Fruit fly (Drosophila melanogaster): ENCODE data around the gene Syx1A.

DNA sequence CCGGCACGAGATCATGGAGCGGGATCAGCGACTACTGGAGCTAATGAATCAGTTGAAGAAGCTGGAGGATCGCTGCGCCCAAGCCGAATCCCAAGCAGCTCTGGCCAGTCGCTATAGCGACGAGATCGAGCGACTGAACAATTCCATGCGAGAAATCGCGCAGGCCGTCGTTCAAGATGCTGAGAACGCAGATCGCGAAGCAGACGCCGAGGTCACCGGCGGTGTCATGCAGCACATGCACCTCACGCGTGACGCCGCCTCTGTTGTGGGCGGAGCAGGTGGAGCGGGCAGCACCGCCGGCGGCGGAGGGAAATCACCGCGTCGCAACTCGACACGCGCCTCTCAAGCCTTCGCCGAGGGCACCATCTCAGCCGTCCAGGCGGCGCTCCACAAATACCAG is 16.1 kb upstream of the Syx1A start:
- TF ChIP-seq CrebA (GFP tag; optimal IDR thresholded peaks at IDR 0.05; ENCODE audit: borderline replicate concordance) (no peak), dl (GFP tag; optimal IDR thresholded peaks at IDR 0.05; ENCODE audit: insufficient read depth in 1 of 2, partially characterized antibody in 2 of 2) (no peak), fru (GFP tag; optimal IDR thresholded peaks at IDR 0.05) (no peak), Rel (GFP tag; optimal IDR thresholded peaks at IDR 0.05) (no peak), Rel (tag; optimal IDR thresholded peaks at IDR 0.05) (peak; percentile 88), h (GFP tag; optimal IDR thresholded peaks at IDR 0.05) (no peak), Dfd (GFP tag; optimal IDR thresholded peaks at IDR 0.05) (no peak), tai (GFP tag; optimal IDR thresholded peaks at IDR 0.05) (no peak), foxo (GFP tag; optimal IDR thresholded peaks at IDR 0.05) (no peak)
